Worm (Caenorhabditis elegans) whole organism, L4/young adult: ENCODE data around the gene Y47D7A.6.

Experiments
- W03F9.2 ChIP-seq: fragments of 150-350 bp; optimal IDR thresholded peaks from 2 replicates; lab custom pipeline; 2014; ENCODE audit warnings: missing biosample characterization, missing genetic modification characterization
- dao-5 ChIP-seq: sonication (generic microtip); optimal IDR thresholded peaks from 2 replicates; lab custom pipeline; 2016; ENCODE audit warnings: missing genotype, missing genetic modification characterization, moderate library complexity, missing compliant biosample characterization
- him-1 ChIP-seq: sonication (generic microtip); optimal IDR thresholded peaks from 2 replicates; lab custom pipeline; 2016; ENCODE audit warnings: missing genotype, missing genetic modification reagents, missing genetic modification characterization, missing compliant biosample characterization

- TF ChIP-seq him-1: no peak
- no peak for TF ChIP-seq dao-5
- no peak for TF ChIP-seq W03F9.2
Measured at ce11 chrV:4387402-4387801, 30.6 kb downstream of the Y47D7A.6 start, which contains the start of gene F13A2.9.
